Fruit fly (Drosophila melanogaster): ENCODE data around the gene CNPYb.

CNPYb gene

dm6 chr3L:19080926-19081700 lies 14.9 kb downstream of the CNPYb start:
- TF ChIP-seq Sox102F (GFP tag; optimal IDR thresholded peaks at IDR 0.05) (no peak), esn (GFP tag; optimal IDR thresholded peaks at IDR 0.05) (no peak), CG3919 (GFP tag; optimal IDR thresholded peaks at IDR 0.05) (no peak), Sox14 (GFP tag; optimal IDR thresholded peaks at IDR 0.05) (no peak), dsx (GFP tag; optimal IDR thresholded peaks at IDR 0.05; ENCODE audit: poor library complexity, severe bottlenecking) (peak; percentile 1), CG8319 (GFP tag; optimal IDR thresholded peaks at IDR 0.05) (no peak), CG7368 (GFP tag; optimal IDR thresholded peaks at IDR 0.05) (no peak), Blimp-1 (GFP tag; optimal IDR thresholded peaks at IDR 0.05) (no peak), CG4318 (GFP tag; optimal IDR thresholded peaks at IDR 0.05) (no peak), salr (GFP tag; optimal IDR thresholded peaks at IDR 0.05) (no peak), Sox15 (GFP tag; optimal IDR thresholded peaks at IDR 0.05) (no peak), svp (GFP tag) (peak; percentile 69), Eip78C (GFP tag) (peak; percentile 71), CG11294 (GFP tag; IDR thresholded peaks at IDR 0.05) (no peak; the same call in 1 of the 2 replicates), pdm3 (GFP tag; optimal IDR thresholded peaks at IDR 0.05) (no peak), CG8632 (GFP tag; optimal IDR thresholded peaks at IDR 0.05) (no peak), topi (GFP tag; optimal IDR thresholded peaks at IDR 0.05) (no peak), Gug (GFP tag; IDR thresholded peaks at IDR 0.05) (no peak), CG34406 (GFP tag; optimal IDR thresholded peaks at IDR 0.05) (no peak), fd85E (GFP tag; optimal IDR thresholded peaks at IDR 0.05) (no peak), Eip93F (GFP tag; optimal IDR thresholded peaks at IDR 0.05) (no peak), spab (GFP tag; optimal IDR thresholded peaks at IDR 0.05) (no peak), CG6854 (GFP tag; optimal IDR thresholded peaks at IDR 0.05) (peak; percentile 11), CG32006 (GFP tag; optimal IDR thresholded peaks at IDR 0.05) (peak; percentile 38), lz (GFP tag; optimal IDR thresholded peaks at IDR 0.05) (no peak), vri (GFP tag; optimal IDR thresholded peaks at IDR 0.05) (no peak), CG6163 (GFP tag; IDR thresholded peaks at IDR 0.05) (peak; percentile 49; the same call in 1 of the 3 replicates), Hr39 (GFP tag; optimal IDR thresholded peaks at IDR 0.05) (no peak), CG9139 (GFP tag; optimal IDR thresholded peaks at IDR 0.05) (no peak), CG15336 (GFP tag; IDR thresholded peaks at IDR 0.05) (no peak), ss (GFP tag; optimal IDR thresholded peaks at IDR 0.05) (no peak), CG10631 (GFP tag; optimal IDR thresholded peaks at IDR 0.05) (no peak), cyc (GFP tag; optimal IDR thresholded peaks at IDR 0.05) (no peak), CG6792 (GFP tag; optimal IDR thresholded peaks at IDR 0.05) (no peak), Hr4 (GFP tag; optimal IDR thresholded peaks at IDR 0.05) (peak; percentile 43), CG3032 (tag; optimal IDR thresholded peaks at IDR 0.05) (peak; percentile 10), OdsH (GFP tag; optimal IDR thresholded peaks at IDR 0.05) (no peak), CG6276 (GFP tag; optimal IDR thresholded peaks at IDR 0.05) (no peak), acj6 (GFP tag; optimal IDR thresholded peaks at IDR 0.05) (peak; percentile 14), CG31627 (GFP tag; optimal IDR thresholded peaks at IDR 0.05) (no peak), Lpt (GFP tag; optimal IDR thresholded peaks at IDR 0.05) (peak; percentile 3), CG8119 (GFP tag; IDR thresholded peaks at IDR 0.05) (no peak; the same call in 2 of the 3 replicates), Smox (GFP tag; optimal IDR thresholded peaks at IDR 0.05) (no peak), dac (GFP tag; optimal IDR thresholded peaks at IDR 0.05) (no peak)

Measured in whole organism, prepupa.